Worm (Caenorhabditis elegans) whole organism, young adult: ENCODE data around the gene ZK218.5.

Experiments
- F22D6.2 ChIP-seq: sonication (generic microtip); optimal IDR thresholded peaks from 2 replicates; lab custom pipeline; 2016; ENCODE audit warnings: mild to moderate bottlenecking, missing genetic modification characterization, missing compliant biosample characterization
- cebp-2 ChIP-seq: fragments of 200-800 bp; sonication (Bioruptor generic); IDR thresholded peaks from 2 replicates; pipeline ENCODE4 v1.3.6; 2022; ENCODE audit warnings: missing genetic modification characterization, missing compliant biosample characterization
- efl-1 ChIP-seq: fragments of 150-350 bp; optimal IDR thresholded peaks from 2 replicates; lab custom pipeline; 2014; ENCODE audit warnings: missing biosample characterization, missing genetic modification reagents, missing genetic modification characterization
- lir-1 ChIP-seq: fragments of 200-800 bp; sonication (Bioruptor generic); conservative IDR thresholded peaks from 2 replicates; pipeline ENCODE4 v1.3.6; 2022; ENCODE audit warnings: missing genetic modification reagents, missing genetic modification characterization, missing compliant biosample characterization
- lsl-1 ChIP-seq: fragments of 200-800 bp; sonication (Bioruptor generic); optimal IDR thresholded peaks from 2 replicates; lab custom pipeline; 2018; ENCODE audit warnings: mild to moderate bottlenecking, missing genetic modification characterization, moderate library complexity, missing compliant biosample characterization
- nhr-90 ChIP-seq: sonication (generic microtip); optimal IDR thresholded peaks from 2 replicates; lab custom pipeline; 2016; ENCODE audit warnings: missing genotype, mild to moderate bottlenecking, missing genetic modification characterization, missing compliant biosample characterization
- snpc-4 ChIP-seq, 5 experiments: fragments of 150-350 bp in 1 of 5; sonication (generic microtip) in 4 of 5; optimal IDR thresholded peaks; 2 replicates each; lab custom pipeline; 2014 to 2018; ENCODE audit warnings: missing genetic modification characterization in 5 of 5, missing biosample characterization in 3 of 5, antibody characterized with exemption in 2 of 5, mild to moderate bottlenecking in 2 of 5, missing compliant biosample characterization in 2 of 5, missing genotype in 2 of 5, moderate library complexity in 2 of 5, missing genetic modification reagents in 1 of 5

DNA sequence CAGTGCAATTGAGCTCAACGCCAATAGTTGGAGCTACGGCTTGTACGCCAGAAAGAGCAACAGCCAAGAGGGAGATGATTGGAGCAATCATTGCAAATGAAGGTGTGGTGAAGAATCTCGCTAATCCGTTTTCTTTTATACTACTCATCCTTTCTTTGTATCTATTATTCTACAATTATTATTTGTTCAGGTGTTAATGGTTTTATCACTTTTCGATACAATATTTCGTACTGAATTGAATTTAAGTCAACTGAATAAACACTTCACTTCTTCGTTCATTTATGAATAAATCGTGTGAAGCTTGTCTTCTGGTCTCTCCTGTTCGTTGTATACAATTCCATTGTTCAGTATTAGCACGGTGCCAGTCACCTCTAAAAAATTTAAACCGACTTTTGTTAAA, 7.4 kb downstream of the ZK218.5 start, which contains the start of gene ZK218.11:
- TF ChIP-seq F22D6.2 (no peak), snpc-4 (GFP tag; optimal IDR thresholded peaks at IDR 0.05; lab: Kevin White, UChicago) (no peak), snpc-4 (tag; optimal IDR thresholded peaks at IDR 0.05; lab: Kevin White, UChicago) (no peak), lsl-1 (GFP tag; lab: Kevin White, UChicago) (no peak), nhr-90 (tag; lab: Kevin White, UChicago) (no peak), efl-1 (GFP tag; lab: Kevin White, UChicago) (no peak), lir-1 (no peak), cebp-2 (GFP tag; lab: Robert Waterston, UW) (no peak)
